Worm (Caenorhabditis elegans) whole organism, L4/young adult: ENCODE results near the gene fipr-1.
A peak's percentile ranks its signal among the peaks of the same experiment; 100 is the strongest.

Experiments
- dao-5 ChIP-seq: sonication (generic microtip); optimal IDR thresholded peaks from 2 replicates; lab custom pipeline; 2016; ENCODE audit warnings: missing genotype, missing genetic modification characterization, moderate library complexity, missing compliant biosample characterization
- him-1 ChIP-seq: sonication (generic microtip); optimal IDR thresholded peaks from 2 replicates; lab custom pipeline; 2016; ENCODE audit warnings: missing genotype, missing genetic modification reagents, missing genetic modification characterization, missing compliant biosample characterization

ce11 chrV:12317894-12318553, 43.5 kb downstream of the fipr-1 start, which contains the start of the genes R04F11.5 and R04F11.2:
- no peak for TF ChIP-seq dao-5 (tag; lab: Kevin White, UChicago)
- TF ChIP-seq him-1 (tag; lab: Kevin White, UChicago) = peak; percentile 76
